Fruit fly (Drosophila melanogaster) S2 (cell line): ENCODE results near the gene Lcp65Ac.

Source experiments
- CG8478 ChIP-seq: fragments of >200 bp; optimal IDR thresholded peaks from 2 replicates; lab custom pipeline; 2018
- CTCF ChIP-seq, 2 experiments: fragments of >200 bp; optimal IDR thresholded peaks; 2 replicates each; lab custom pipeline; 2018

Lcp65Ac gene

DNA sequence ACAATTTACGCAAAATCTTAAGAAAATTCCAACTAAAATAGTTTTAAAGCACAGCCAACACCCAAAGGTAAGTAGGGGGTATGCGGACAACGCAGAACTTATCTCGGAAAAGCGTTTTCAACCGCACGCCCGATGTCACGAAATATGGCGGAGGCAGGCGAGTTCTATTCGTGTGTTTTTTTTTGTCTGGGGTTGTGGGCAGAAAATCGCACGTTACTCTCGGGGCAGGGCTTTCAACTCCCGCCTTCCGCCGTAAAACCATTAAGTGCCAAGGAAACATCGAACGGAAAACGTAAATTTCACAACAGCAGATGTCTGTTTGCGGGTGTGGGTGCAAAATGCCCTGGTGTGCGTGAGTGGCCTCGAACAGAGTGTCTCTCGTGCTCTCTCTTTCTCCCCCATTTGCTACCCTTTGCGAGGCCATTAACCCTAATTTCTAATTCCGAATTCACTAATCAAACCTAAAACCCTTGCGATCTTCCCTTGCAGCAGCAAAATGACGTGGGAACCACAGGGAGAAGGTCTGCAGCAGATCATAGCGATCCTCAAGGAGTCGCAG lies 49.0 kb downstream of the Lcp65Ac start:
- TF ChIP-seq CG8478 (lab: Kevin White, UChicago) = no peak
- TF ChIP-seq CTCF (optimal IDR thresholded peaks at IDR 0.05; lab: Kevin White, UChicago) = no peak
